Fruit fly (Drosophila melanogaster) whole organism, wandering third instar larva: ENCODE results near the gene GCS1.

Experiments used
- Abd-B ChIP-seq: fragments of >200 bp; optimal IDR thresholded peaks from 2 replicates; lab custom pipeline; 2017; ENCODE audit warnings: missing biosample characterization, missing genetic modification characterization
- CG32264 ChIP-seq: fragments of 200-800 bp; sonication (Bioruptor generic); optimal IDR thresholded peaks from 2 replicates; lab custom pipeline; 2016; ENCODE audit warnings: missing biosample characterization, missing genetic modification characterization
- CG9705 ChIP-seq: fragments of 200-800 bp; sonication (Bioruptor generic); optimal IDR thresholded peaks from 2 replicates; lab custom pipeline; 2018; ENCODE audit warnings: missing biosample characterization, mild to moderate bottlenecking, missing genetic modification characterization
- Dfd ChIP-seq: fragments of >200 bp; optimal IDR thresholded peaks from 2 replicates; lab custom pipeline; 2017; ENCODE audit warnings: missing biosample characterization, missing genetic modification characterization
- Dif ChIP-seq: fragments of 200-275, 200-300 bp; sonication (Bioruptor generic); optimal IDR thresholded peaks from 2 replicates; lab custom pipeline; 2018; ENCODE audit warnings: missing biosample characterization, missing genetic modification characterization; ENCODE audit not compliant: partially characterized antibody
- HLH106 ChIP-seq: fragments of 200-800 bp; optimal IDR thresholded peaks from 3 replicates; lab custom pipeline; 2019; ENCODE audit warnings: missing biosample characterization, mild to moderate bottlenecking, missing genetic modification characterization, moderate library complexity
- Hnf4 ChIP-seq: fragments of 200-800 bp; sonication (Bioruptor generic); optimal IDR thresholded peaks from 2 replicates; lab custom pipeline; 2016; ENCODE audit warnings: missing biosample characterization, mild to moderate bottlenecking, missing genetic modification characterization
- Mio ChIP-seq: sonication (Bioruptor generic); optimal IDR thresholded peaks from 2 replicates; lab custom pipeline; 2016; ENCODE audit warnings: missing biosample characterization, missing genetic modification characterization
- Myc ChIP-seq: fragments of >200 bp; optimal IDR thresholded peaks from 2 replicates; lab custom pipeline; 2017
- N ChIP-seq: fragments of >200 bp; optimal IDR thresholded peaks from 2 replicates; lab custom pipeline; 2018; ENCODE audit warnings: missing biosample characterization, missing external identifiers, missing genetic modification characterization
- OdsH ChIP-seq: fragments of 200-800 bp; sonication (Bioruptor generic); optimal IDR thresholded peaks from 2 replicates; lab custom pipeline; 2016; ENCODE audit warnings: missing biosample characterization, mild to moderate bottlenecking, missing genetic modification characterization
- Rel ChIP-seq, 2 experiments: fragments of 200-800 bp; sonication (Bioruptor generic) in 1 of 2; optimal IDR thresholded peaks; 2 replicates in 1 of 2; 3 replicates in 1 of 2; lab custom pipeline; 2016 to 2019; ENCODE audit warnings: mild to moderate bottlenecking in 2 of 2, missing biosample characterization in 2 of 2, missing genetic modification characterization in 2 of 2, moderate library complexity in 1 of 2
- Sp1 ChIP-seq: fragments of 200-800 bp; sonication (Bioruptor generic); optimal IDR thresholded peaks from 3 replicates; lab custom pipeline; 2019; ENCODE audit warnings: missing biosample characterization, mild to moderate bottlenecking, missing genetic modification characterization, moderate library complexity
- Vsx2 ChIP-seq: fragments of 200-300, 225-300 bp; sonication (Bioruptor generic); optimal IDR thresholded peaks from 2 replicates; lab custom pipeline; 2018; ENCODE audit warnings: missing biosample characterization, missing genetic modification characterization; ENCODE audit not compliant: partially characterized antibody
- br ChIP-seq: fragments of 200-800 bp; sonication (Bioruptor generic); optimal IDR thresholded peaks from 2 replicates; lab custom pipeline; 2016; ENCODE audit warnings: missing biosample characterization, missing genetic modification characterization
- dl ChIP-seq, 2 experiments: fragments of 175-275, 200-275 bp in 1 of 2; fragments of 200-275 bp in 1 of 2; sonication (Bioruptor generic); optimal IDR thresholded peaks; lab custom pipeline; 2018; ENCODE audit warnings: mild to moderate bottlenecking in 2 of 2, missing biosample characterization in 2 of 2, missing genetic modification characterization in 2 of 2, moderate library complexity in 2 of 2; ENCODE audit not compliant: partially characterized antibody in 2 of 2, insufficient read depth in 1 of 2
- dmrt93B ChIP-seq: fragments of 200-800 bp; sonication (Bioruptor generic); optimal IDR thresholded peaks from 2 replicates; lab custom pipeline; 2018; ENCODE audit warnings: missing biosample characterization, mild to moderate bottlenecking, missing genetic modification characterization
- dsf ChIP-seq: sonication (Bioruptor generic); optimal IDR thresholded peaks from 2 replicates; lab custom pipeline; 2016; ENCODE audit warnings: missing biosample characterization, missing genetic modification characterization, borderline replicate concordance
- ey ChIP-seq: fragments of 200-800 bp; sonication (Bioruptor generic); optimal IDR thresholded peaks from 2 replicates; lab custom pipeline; 2016; ENCODE audit warnings: missing biosample characterization, missing genetic modification characterization
- foxo ChIP-seq, 2 experiments: fragments of 200-800 bp; sonication (Bioruptor generic); optimal IDR thresholded peaks; 2 replicates in 1 of 2; 3 replicates in 1 of 2; lab custom pipeline; 2016 to 2017; ENCODE audit warnings: missing biosample characterization in 2 of 2, missing genetic modification characterization in 2 of 2
- fru ChIP-seq: fragments of 200-800 bp; sonication (Bioruptor generic); optimal IDR thresholded peaks from 3 replicates; lab custom pipeline; 2016; ENCODE audit warnings: missing biosample characterization, mild to moderate bottlenecking, missing genetic modification characterization
- h ChIP-seq: fragments of 200-800 bp; sonication (Bioruptor generic); optimal IDR thresholded peaks from 3 replicates; lab custom pipeline; 2016; ENCODE audit warnings: missing biosample characterization, mild to moderate bottlenecking, missing genetic modification characterization
- pan ChIP-seq: fragments of >200 bp; optimal IDR thresholded peaks from 2 replicates; lab custom pipeline; 2017
- psq ChIP-seq: fragments of 200-800 bp; sonication (Bioruptor generic); optimal IDR thresholded peaks from 3 replicates; lab custom pipeline; 2017; ENCODE audit warnings: missing biosample characterization, mild to moderate bottlenecking, missing genetic modification characterization, moderate library complexity
- rgr ChIP-seq: fragments of 200-800 bp; sonication (Bioruptor generic); optimal IDR thresholded peaks from 3 replicates; lab custom pipeline; 2016; ENCODE audit warnings: missing biosample characterization, mild to moderate bottlenecking, missing genetic modification characterization
- tai ChIP-seq: sonication (Bioruptor generic); optimal IDR thresholded peaks from 2 replicates; lab custom pipeline; 2016; ENCODE audit warnings: missing biosample characterization, missing genetic modification characterization
- usp ChIP-seq: fragments of >200 bp; optimal IDR thresholded peaks from 2 replicates; lab custom pipeline; 2017; ENCODE audit warnings: missing biosample characterization, missing genetic modification characterization
- woc ChIP-seq: sonication (Bioruptor generic); optimal IDR thresholded peaks from 2 replicates; lab custom pipeline; 2016; ENCODE audit warnings: missing biosample characterization, mild to moderate bottlenecking, missing genetic modification characterization

The GCS1 gene

dm6 chrX:11378388-11378787 lies 30.6 kb upstream of the GCS1 start:
- no peak for TF ChIP-seq OdsH
- TF ChIP-seq ey (GFP tag; lab: Kevin White, UChicago) = no peak
- TF ChIP-seq pan (lab: Kevin White, UChicago) = no peak
- no peak for TF ChIP-seq tai
- no peak for TF ChIP-seq Rel (GFP tag; optimal IDR thresholded peaks at IDR 0.05; lab: Kevin White, UChicago)
- TF ChIP-seq Rel (tag; optimal IDR thresholded peaks at IDR 0.05; lab: Kevin White, UChicago) = no peak
- TF ChIP-seq Hnf4 (GFP tag; lab: Kevin White, UChicago) = no peak
- TF ChIP-seq CG9705 (GFP tag; lab: Kevin White, UChicago) = no peak
- TF ChIP-seq CG32264 (GFP tag; lab: Kevin White, UChicago) = no peak
- no peak for TF ChIP-seq Mio (GFP tag; lab: Kevin White, UChicago)
- TF ChIP-seq dmrt93B (GFP tag; lab: Kevin White, UChicago) = no peak
- no peak for TF ChIP-seq br (GFP tag; lab: Kevin White, UChicago)
- TF ChIP-seq Dfd (GFP tag; lab: Kevin White, UChicago) = no peak
- no peak for TF ChIP-seq fru (GFP tag; lab: Kevin White, UChicago)
- no peak for TF ChIP-seq dsf (GFP tag; lab: Kevin White, UChicago)
- TF ChIP-seq Vsx2 = no peak
- no peak for TF ChIP-seq foxo (GFP tag; optimal IDR thresholded peaks at IDR 0.05; lab: Kevin White, UChicago)

dm6 chrX:11374320-11374719 lies 26.5 kb upstream of the GCS1 start:
- TF ChIP-seq CG9705 (GFP tag; lab: Kevin White, UChicago) (no peak), usp (GFP tag; lab: Kevin White, UChicago) (no peak), Myc (lab: Kevin White, UChicago) (no peak), Sp1 (GFP tag; lab: Kevin White, UChicago) (no peak), Dif (GFP tag; lab: Kevin White, UChicago) (no peak), dsf (GFP tag; lab: Kevin White, UChicago) (no peak), woc (GFP tag; lab: Kevin White, UChicago) (no peak), psq (GFP tag; lab: Kevin White, UChicago) (no peak), Rel (GFP tag; optimal IDR thresholded peaks at IDR 0.05; lab: Kevin White, UChicago) (no peak), Rel (tag; optimal IDR thresholded peaks at IDR 0.05; lab: Kevin White, UChicago) (no peak), pan (lab: Kevin White, UChicago) (no peak)

- no peak for TF ChIP-seq N (GFP tag; lab: Kevin White, UChicago)
- TF ChIP-seq HLH106 (tag; lab: Kevin White, UChicago) = peak; percentile 24
Measured at dm6 chrX:11372764-11373712, 25.2 kb upstream of the GCS1 start.

- no peak for TF ChIP-seq Abd-B (GFP tag; lab: Kevin White, UChicago)
Measured at dm6 chrX:11371613-11372012, 23.8 kb upstream of the GCS1 start.

- peak; percentile 36 for TF ChIP-seq HLH106 (tag; lab: Kevin White, UChicago)
- no peak for TF ChIP-seq Rel (GFP tag; optimal IDR thresholded peaks at IDR 0.05; lab: Kevin White, UChicago)
- no peak for TF ChIP-seq Rel (tag; optimal IDR thresholded peaks at IDR 0.05; lab: Kevin White, UChicago)
- TF ChIP-seq Dfd (GFP tag; lab: Kevin White, UChicago) = no peak
- no peak for TF ChIP-seq psq (GFP tag; lab: Kevin White, UChicago)
- TF ChIP-seq rgr = no peak
- TF ChIP-seq dmrt93B (GFP tag; lab: Kevin White, UChicago) = no peak
- TF ChIP-seq pan (lab: Kevin White, UChicago) = no peak
- TF ChIP-seq fru (GFP tag; lab: Kevin White, UChicago) = peak; percentile 26
- TF ChIP-seq foxo (GFP tag; optimal IDR thresholded peaks at IDR 0.05; lab: Kevin White, UChicago) = peak in 1 of 2 experiments; percentile 40
- TF ChIP-seq Mio (GFP tag; lab: Kevin White, UChicago) = no peak
- no peak for TF ChIP-seq tai
- no peak for TF ChIP-seq dl (GFP tag; optimal IDR thresholded peaks at IDR 0.05; lab: Kevin White, UChicago; ENCODE audit: insufficient read depth in 1 of 2, partially characterized antibody in 2 of 2)
- TF ChIP-seq h = no peak
Measured at dm6 chrX:11370792-11371191, 23.0 kb upstream of the GCS1 start.
